Worm (Caenorhabditis elegans): Measurements from ENCODE around the gene frpr-12.

- TF ChIP-seq elt-2 (tag; optimal IDR thresholded peaks at IDR 0.05) (no peak), ama-1 (optimal IDR thresholded peaks at IDR 0.05) (no peak), tbx-2 (tag; optimal IDR thresholded peaks at IDR 0.05) (no peak), ceh-30 (tag; optimal IDR thresholded peaks at IDR 0.05) (no peak), pax-1 (tag; optimal IDR thresholded peaks at IDR 0.05) (no peak), lin-11 (tag; optimal IDR thresholded peaks at IDR 0.05) (no peak), pqm-1 (tag; optimal IDR thresholded peaks at IDR 0.05) (no peak), hlh-8 (tag; optimal IDR thresholded peaks at IDR 0.05) (no peak)
These were observed 35.6 kb downstream of the frpr-12 start for ce11 chrV:8938445-8938844.

Measured in whole organism, late embryonic.